Worm (Caenorhabditis elegans) whole organism, late embryonic: ENCODE data around the gene F42G8.8.
"Not testable (repeated sequence)": the region's sequence is repeated elsewhere in the genome, so short reads cannot be mapped to it uniquely, and the experiment has no call there.

Experiments used
- K09A11.1 ChIP-seq: sonication (generic microtip); optimal IDR thresholded peaks from 2 replicates; lab custom pipeline; 2017; ENCODE audit warnings: antibody characterized with exemption, mild to moderate bottlenecking, missing genetic modification characterization, missing compliant biosample characterization; ENCODE audit not compliant: insufficient read depth
- T23F11.4 ChIP-seq: fragments of 200-800 bp; sonication (Bioruptor generic); optimal IDR thresholded peaks from 2 replicates; lab custom pipeline; 2018; ENCODE audit warnings: mild to moderate bottlenecking, missing genetic modification characterization, missing compliant biosample characterization
- ahr-1 ChIP-seq: sonication (generic microtip); optimal IDR thresholded peaks from 2 replicates; lab custom pipeline; 2016; ENCODE audit warnings: missing genetic modification characterization, missing compliant biosample characterization
- ama-1 ChIP-seq: fragments of 150-350 bp; optimal IDR thresholded peaks from 2 replicates; lab custom pipeline; 2014
- ceh-14 ChIP-seq: sonication (generic microtip); optimal IDR thresholded peaks from 2 replicates; lab custom pipeline; 2016; ENCODE audit warnings: missing genotype, missing genetic modification characterization, missing compliant biosample characterization
- ceh-18 ChIP-seq: sonication (generic microtip); optimal IDR thresholded peaks from 2 replicates; lab custom pipeline; 2016; ENCODE audit warnings: missing genetic modification characterization, missing compliant biosample characterization
- ceh-19 ChIP-seq: fragments of 200-800 bp; sonication (Bioruptor generic); optimal IDR thresholded peaks from 2 replicates; lab custom pipeline; 2018; ENCODE audit warnings: mild to moderate bottlenecking, missing genetic modification characterization, missing compliant biosample characterization
- ceh-2 ChIP-seq: sonication (generic microtip); optimal IDR thresholded peaks from 2 replicates; lab custom pipeline; 2016; ENCODE audit warnings: missing genotype, missing genetic modification characterization, missing compliant biosample characterization
- ceh-48 ChIP-seq: sonication (generic microtip); optimal IDR thresholded peaks from 2 replicates; lab custom pipeline; 2016; ENCODE audit warnings: missing genetic modification characterization, inconsistent platforms, missing compliant biosample characterization
- ceh-6 ChIP-seq: fragments of 200-800 bp; sonication (Bioruptor generic); optimal IDR thresholded peaks from 2 replicates; lab custom pipeline; 2018; ENCODE audit warnings: mild to moderate bottlenecking, missing genetic modification characterization, missing compliant biosample characterization
- che-1 ChIP-seq: sonication (generic microtip); optimal IDR thresholded peaks from 2 replicates; lab custom pipeline; 2016; ENCODE audit warnings: mild to moderate bottlenecking, missing genetic modification characterization, missing compliant biosample characterization
- dve-1 ChIP-seq: sonication (generic microtip); optimal IDR thresholded peaks from 2 replicates; lab custom pipeline; 2017; ENCODE audit warnings: antibody characterized with exemption, mild to moderate bottlenecking, missing genetic modification characterization, missing compliant biosample characterization
- eyg-1 ChIP-seq: sonication (generic microtip); optimal IDR thresholded peaks from 2 replicates; lab custom pipeline; 2016; ENCODE audit warnings: missing genotype, missing genetic modification characterization, missing compliant biosample characterization
- fkh-6 ChIP-seq: sonication (generic microtip); optimal IDR thresholded peaks from 2 replicates; lab custom pipeline; 2016; ENCODE audit warnings: missing genetic modification characterization, missing compliant biosample characterization
- hlh-13 ChIP-seq: fragments of 200-800 bp; sonication (Bioruptor generic); optimal IDR thresholded peaks from 2 replicates; lab custom pipeline; 2018; ENCODE audit warnings: mild to moderate bottlenecking, missing genetic modification characterization, missing compliant biosample characterization
- hlh-30 ChIP-seq: sonication (generic microtip); optimal IDR thresholded peaks from 2 replicates; lab custom pipeline; 2017; ENCODE audit warnings: antibody characterized with exemption, missing genetic modification characterization, missing compliant biosample characterization; ENCODE audit not compliant: insufficient read depth
- lim-6 ChIP-seq: sonication (generic microtip); optimal IDR thresholded peaks from 2 replicates; lab custom pipeline; 2016; ENCODE audit warnings: missing genetic modification characterization, missing compliant biosample characterization
- lin-11 ChIP-seq: fragments of 200-800 bp; sonication (Bioruptor generic); optimal IDR thresholded peaks from 2 replicates; lab custom pipeline; 2018; ENCODE audit warnings: mild to moderate bottlenecking, missing genetic modification characterization, missing compliant biosample characterization
- mec-3 ChIP-seq: sonication (generic microtip); optimal IDR thresholded peaks from 2 replicates; lab custom pipeline; 2016; ENCODE audit warnings: borderline replicate concordance, missing genetic modification characterization, missing compliant biosample characterization
- nhr-232 ChIP-seq: sonication (generic microtip); optimal IDR thresholded peaks from 2 replicates; lab custom pipeline; 2016; ENCODE audit warnings: missing genetic modification characterization, missing compliant biosample characterization
- odd-2 ChIP-seq: sonication (generic microtip); optimal IDR thresholded peaks from 2 replicates; lab custom pipeline; 2017; ENCODE audit warnings: antibody characterized with exemption, mild to moderate bottlenecking, missing genetic modification characterization, missing compliant biosample characterization
- pag-3 ChIP-seq: sonication (generic microtip); optimal IDR thresholded peaks from 2 replicates; lab custom pipeline; 2016; ENCODE audit warnings: missing compliant biosample characterization, missing genetic modification characterization, borderline replicate concordance
- pha-2 ChIP-seq: sonication (generic microtip); optimal IDR thresholded peaks from 2 replicates; lab custom pipeline; 2017; ENCODE audit warnings: mild to moderate bottlenecking, missing genetic modification characterization, missing compliant biosample characterization
- pha-4 ChIP-seq: fragments of 150-350 bp; optimal IDR thresholded peaks from 2 replicates; lab custom pipeline; 2018; ENCODE audit warnings: missing biosample characterization, missing genetic modification reagents, missing genetic modification characterization
- pros-1 ChIP-seq: fragments of 150-350 bp; optimal IDR thresholded peaks from 2 replicates; lab custom pipeline; 2014; ENCODE audit warnings: missing biosample characterization, missing genetic modification reagents, missing genetic modification characterization
- sox-2 ChIP-seq: fragments of 200-800 bp; sonication (Bioruptor generic); IDR thresholded peaks from 2 replicates; pipeline ENCODE4 v1.3.6; 2022; ENCODE audit warnings: missing genetic modification reagents, missing genetic modification characterization, missing compliant biosample characterization
- ttx-3 ChIP-seq: sonication (generic microtip); optimal IDR thresholded peaks from 2 replicates; lab custom pipeline; 2016; ENCODE audit warnings: missing genetic modification reagents, missing genetic modification characterization, missing compliant biosample characterization
- unc-3 ChIP-seq, 2 experiments: fragments of 200-800 bp in 1 of 2; sonication (Bioruptor generic) in 1 of 2; sonication (generic microtip) in 1 of 2; conservative IDR thresholded peaks in 1 of 2; optimal IDR thresholded peaks in 1 of 2; 2 replicates each; pipeline versions ENCODE4 v1.3.6 to Lab custom; 2016 to 2022; ENCODE audit warnings: missing compliant biosample characterization in 2 of 2, missing genetic modification characterization in 2 of 2, missing genetic modification reagents in 1 of 2
- unc-42 ChIP-seq: sonication (generic microtip); optimal IDR thresholded peaks from 2 replicates; lab custom pipeline; 2016; ENCODE audit warnings: missing genotype, missing genetic modification characterization, missing compliant biosample characterization
- unc-86 ChIP-seq: sonication (generic microtip); optimal IDR thresholded peaks from 2 replicates; lab custom pipeline; 2016; ENCODE audit warnings: missing genetic modification characterization, missing compliant biosample characterization
- zip-5 ChIP-seq: sonication (generic microtip); optimal IDR thresholded peaks from 2 replicates; lab custom pipeline; 2016; ENCODE audit warnings: missing genetic modification characterization, missing compliant biosample characterization

Gene F42G8.8

DNA sequence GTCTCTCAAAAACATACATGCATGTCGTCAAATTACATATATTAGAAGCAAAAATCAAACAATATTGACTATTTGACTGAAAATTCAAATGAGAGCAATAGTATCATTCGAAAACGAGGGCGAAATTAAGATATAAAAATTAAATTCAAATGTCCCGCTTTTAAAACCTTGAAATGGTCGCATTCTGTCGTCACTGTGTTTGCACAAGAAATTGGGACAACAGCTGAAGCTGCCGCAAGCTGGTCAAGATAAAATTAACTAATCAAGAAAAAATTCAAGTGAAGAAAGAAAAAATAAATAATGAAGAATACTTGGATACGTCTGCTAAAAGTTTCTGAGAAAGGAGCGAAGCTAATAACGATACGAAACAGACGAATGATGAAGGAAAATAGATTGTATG is 6.2 kb upstream of the F42G8.8 start:
- TF ChIP-seq nhr-232 (tag; lab: Kevin White, UChicago) (no peak), pha-2 (no peak), hlh-13 (GFP tag; lab: Kevin White, UChicago) (no peak), odd-2 (no peak), ceh-2 (tag; lab: Kevin White, UChicago) (no peak), ahr-1 (tag; lab: Kevin White, UChicago) (no peak), hlh-30 (tag; lab: Kevin White, UChicago) (no peak)

DNA sequence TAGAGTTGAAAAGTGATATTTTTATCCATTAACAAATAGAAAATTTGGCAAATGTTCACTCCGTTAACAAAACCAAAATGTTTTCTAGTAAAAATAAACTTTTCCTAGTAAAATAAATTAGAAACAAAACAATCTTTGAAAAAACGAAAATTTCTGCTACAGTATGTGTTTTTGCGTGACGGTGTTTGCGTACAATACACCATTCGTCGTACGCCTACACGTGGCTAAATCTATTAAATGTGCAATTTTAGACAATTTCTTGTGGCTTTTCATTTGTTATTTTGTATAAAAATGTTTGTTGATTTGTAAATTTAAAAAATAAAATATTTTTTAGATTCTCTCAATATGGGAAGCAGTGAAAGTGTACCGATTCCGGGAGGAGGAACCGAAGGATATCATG is 5.7 kb upstream of the F42G8.8 start, which contains the start of gene Y42H9AR.1:
Gene Y42H9AR.1 (plus strand): TSS at position 233 of the 400 bp plus-strand sequence.
- TF ChIP-seq ceh-19 (GFP tag; lab: Kevin White, UChicago) = no peak
- no peak for TF ChIP-seq hlh-13 (GFP tag; lab: Kevin White, UChicago)
- TF ChIP-seq eyg-1 (tag; lab: Kevin White, UChicago) = no peak
- no peak for TF ChIP-seq ceh-48 (tag; lab: Kevin White, UChicago)
- TF ChIP-seq nhr-232 (tag; lab: Kevin White, UChicago) = no peak
- no peak for TF ChIP-seq lim-6 (tag; lab: Kevin White, UChicago)

DNA sequence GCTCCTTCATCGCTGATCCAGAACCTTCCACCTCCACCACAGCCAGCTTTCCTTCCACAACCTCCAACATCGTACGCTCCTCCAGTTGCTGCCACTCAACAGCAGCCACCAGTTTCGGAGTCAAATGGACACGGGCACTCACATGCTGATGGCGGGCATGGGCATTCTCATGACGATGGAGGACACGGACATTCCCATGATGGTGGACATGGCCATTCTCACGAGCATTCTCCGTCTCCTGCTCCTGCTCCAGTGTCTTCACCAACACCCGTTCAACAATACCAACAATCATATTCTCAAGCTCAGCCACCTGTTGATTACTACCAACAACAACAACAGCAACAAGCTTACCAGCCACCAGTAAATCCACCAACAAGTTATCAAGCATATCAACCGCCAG is 4.4 kb upstream of the F42G8.8 start:
- TF ChIP-seq ceh-19 (GFP tag; lab: Kevin White, UChicago) (no peak), dve-1 (no peak), pag-3 (tag; lab: Kevin White, UChicago) (no peak), sox-2 (GFP tag; lab: Robert Waterston, UW) (no peak), pros-1 (no peak), unc-86 (tag; lab: Kevin White, UChicago) (no peak), lin-11 (tag; lab: Kevin White, UChicago) (no peak)

DNA sequence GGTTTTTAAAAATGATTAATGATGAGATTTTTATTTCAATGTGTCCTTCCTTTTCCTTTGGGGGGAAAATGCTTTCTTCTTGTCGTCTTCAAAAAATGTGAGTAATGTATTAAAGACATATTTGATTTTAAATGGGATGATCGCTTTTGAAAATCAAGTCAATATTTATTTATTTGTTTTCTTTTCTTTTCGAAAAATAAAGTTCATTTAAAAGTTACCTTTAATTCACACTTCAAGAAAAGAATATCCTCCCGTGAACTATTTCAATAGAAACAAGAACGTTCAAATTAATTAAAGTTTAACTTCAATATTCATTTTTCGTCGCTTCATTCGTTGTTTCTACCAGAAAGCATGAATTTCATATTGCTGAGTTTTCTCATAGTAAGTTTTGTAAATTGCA is 3.4 kb upstream of the F42G8.8 start, which contains the start of gene irld-8:
Gene irld-8 (plus strand): TSS at position 301 of the 400 bp plus-strand sequence.
- TF ChIP-seq ceh-18 (tag; lab: Kevin White, UChicago) = no peak
- TF ChIP-seq mec-3 (tag; lab: Kevin White, UChicago) = no peak

DNA sequence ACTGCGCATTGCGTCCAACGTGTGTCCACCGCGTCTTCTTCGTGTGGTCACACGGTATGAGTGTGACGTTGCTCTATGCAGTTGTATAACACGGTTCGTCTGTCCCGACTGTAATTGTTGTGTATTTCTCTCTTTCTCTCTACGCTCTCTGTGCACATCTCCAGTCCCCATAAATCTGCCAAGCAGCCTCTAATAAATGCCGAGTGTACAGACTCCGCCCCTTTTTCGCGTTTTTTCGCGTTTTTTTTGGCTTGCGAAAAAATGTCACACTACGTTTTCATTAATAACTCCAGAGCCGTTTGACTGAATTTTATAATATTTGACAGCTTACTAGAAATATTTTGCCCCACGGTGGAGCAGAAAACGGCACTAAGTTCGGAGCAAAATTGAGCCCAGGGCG is 3.5 kb downstream of the F42G8.8 start, which contains the start of gene erp-44.3:
Gene erp-44.3 (plus strand): TSS at position 301 of the 400 bp plus-strand sequence.
- not testable (repeated sequence) for TF ChIP-seq ceh-2 (tag; lab: Kevin White, UChicago); odd-2; ama-1 (lab: Kevin White, UChicago)
- TF ChIP-seq, all 69 proteins: peak for 0; not testable (repeated sequence) for 69

DNA sequence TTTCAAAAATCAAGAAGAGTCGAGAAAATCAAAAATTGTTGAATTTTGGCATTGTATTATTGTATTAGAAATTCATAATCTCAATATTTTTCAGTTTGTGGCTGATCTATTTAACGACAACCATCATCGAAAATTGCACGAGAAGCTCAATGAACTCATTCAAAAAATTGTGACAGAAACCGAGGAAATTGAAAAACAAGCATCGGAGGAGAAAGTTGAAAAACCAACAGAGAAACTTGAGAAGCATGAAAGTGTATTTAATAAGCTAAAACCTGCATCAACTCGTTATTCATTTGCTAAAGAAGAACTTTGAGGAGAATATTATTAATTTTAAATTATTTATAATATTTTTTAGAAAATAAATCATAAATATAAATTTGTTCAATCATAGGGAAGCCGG is 8.0 kb downstream of the F42G8.8 start, which contains the start of gene ceph-41:
Gene ceph-41 (plus strand): TSS at position 301 of the 400 bp plus-strand sequence.
- TF ChIP-seq unc-42 (no peak), ceh-2 (tag; lab: Kevin White, UChicago) (no peak), ama-1 (lab: Kevin White, UChicago) (no peak), pha-4 (tag; lab: Kevin White, UChicago) (no peak), K09A11.1 (tag; lab: Kevin White, UChicago) (no peak), ceh-19 (GFP tag; lab: Kevin White, UChicago) (no peak), zip-5 (no peak), ceh-6 (no peak), ttx-3 (tag; lab: Kevin White, UChicago) (no peak), unc-3 (GFP tag; conservative IDR thresholded peaks at IDR 0.05; lab: Robert Waterston, UW) (no peak), unc-3 (tag; optimal IDR thresholded peaks at IDR 0.05; lab: Kevin White, UChicago) (no peak), hlh-13 (GFP tag; lab: Kevin White, UChicago) (no peak), ceh-14 (no peak), sox-2 (GFP tag; lab: Robert Waterston, UW) (no peak), T23F11.4 (GFP tag; lab: Kevin White, UChicago) (no peak), fkh-6 (tag; lab: Kevin White, UChicago) (no peak), ahr-1 (tag; lab: Kevin White, UChicago) (no peak), che-1 (no peak)
